Fruit fly (Drosophila melanogaster) S2 (cell line): ENCODE measurements around the gene CG8142.
"Not testable (repeated sequence)": the region's sequence is repeated elsewhere in the genome, so short reads cannot be mapped to it uniquely, and the experiment has no call there.

Experiments
- CG8478 ChIP-seq: fragments of >200 bp; optimal IDR thresholded peaks from 2 replicates; lab custom pipeline; 2018
- CTCF ChIP-seq, 2 experiments: fragments of >200 bp; optimal IDR thresholded peaks; 2 replicates each; lab custom pipeline; 2018

The CG8142 gene

DNA sequence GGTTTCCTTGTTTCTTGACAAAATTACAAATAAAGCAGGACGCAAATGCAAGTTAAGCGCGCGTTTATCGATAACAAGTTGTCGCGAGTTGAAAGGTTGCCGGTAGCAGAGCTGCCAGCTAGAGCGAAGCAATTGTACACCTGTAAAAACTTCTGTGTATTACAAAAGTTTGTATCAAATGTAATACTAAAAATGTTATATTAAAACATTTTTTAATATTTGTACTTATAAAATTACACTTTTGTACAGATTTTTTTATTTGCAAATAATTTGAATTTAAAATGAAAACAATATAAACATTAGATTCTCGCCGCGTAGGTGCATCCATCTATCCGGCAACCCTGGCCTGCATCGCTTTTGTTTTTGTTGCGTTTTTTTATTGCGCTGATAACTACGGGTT is at the start of gene CG8142, which contains the start of gene Ucp4A:
Gene CG8142, minus strand, starts transcription at position 82 of the 400 bp plus-strand sequence.
Gene Ucp4A, plus strand, starts transcription at position 327 of the 400 bp plus-strand sequence.
- TF ChIP-seq CTCF (optimal IDR thresholded peaks at IDR 0.05; lab: Kevin White, UChicago) (no peak), CG8478 (lab: Kevin White, UChicago) (no peak)

DNA sequence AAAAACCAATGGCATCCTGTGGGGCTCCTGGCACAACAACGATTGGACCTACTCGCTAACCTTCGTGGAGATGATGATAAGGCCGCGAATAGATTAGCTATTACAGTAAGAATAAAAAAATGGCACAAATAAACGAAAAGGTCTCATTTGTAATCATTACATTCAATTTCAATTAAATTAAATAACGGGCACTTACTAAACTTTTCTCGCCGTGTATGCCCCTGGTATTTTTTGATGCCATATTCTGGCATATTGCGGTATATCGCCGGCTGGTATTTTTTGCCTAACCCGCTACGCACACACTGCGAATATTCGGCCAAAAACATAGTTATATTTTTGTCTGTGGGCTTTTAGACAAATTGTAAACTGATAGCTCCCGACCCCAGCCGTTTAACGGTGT is 44.7 kb upstream of the CG8142 start, which contains the start of gene Gss1:
Gene Gss1, plus strand, starts transcription at position 301 of the 400 bp plus-strand sequence.
- TF ChIP-seq CG8478 (lab: Kevin White, UChicago); CTCF (optimal IDR thresholded peaks at IDR 0.05; lab: Kevin White, UChicago): not testable (repeated sequence)

DNA sequence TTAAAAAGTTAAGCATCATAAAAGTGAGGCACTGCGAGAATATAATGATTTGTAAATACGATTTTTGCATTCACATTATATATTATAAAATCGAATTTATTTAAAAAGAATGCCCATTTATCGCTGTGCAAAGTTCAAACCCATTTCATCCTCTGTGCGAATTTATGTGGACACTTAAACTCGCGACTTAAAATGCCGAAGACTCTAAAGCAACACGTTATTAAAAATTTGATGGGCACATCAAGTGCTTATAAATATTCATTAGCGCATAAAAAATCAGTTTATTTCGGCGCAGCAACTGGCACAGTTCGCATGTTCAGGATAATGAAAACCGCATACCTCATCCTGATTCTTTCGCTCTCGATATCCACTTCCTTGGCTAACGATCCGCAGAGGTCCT is 43.4 kb upstream of the CG8142 start, which contains the start of gene CG6788:
Gene CG6788, plus strand, starts transcription at position 301 of the 400 bp plus-strand sequence.
- TF ChIP-seq CG8478 (lab: Kevin White, UChicago) (no peak), CTCF (optimal IDR thresholded peaks at IDR 0.05; lab: Kevin White, UChicago) (no peak)

DNA sequence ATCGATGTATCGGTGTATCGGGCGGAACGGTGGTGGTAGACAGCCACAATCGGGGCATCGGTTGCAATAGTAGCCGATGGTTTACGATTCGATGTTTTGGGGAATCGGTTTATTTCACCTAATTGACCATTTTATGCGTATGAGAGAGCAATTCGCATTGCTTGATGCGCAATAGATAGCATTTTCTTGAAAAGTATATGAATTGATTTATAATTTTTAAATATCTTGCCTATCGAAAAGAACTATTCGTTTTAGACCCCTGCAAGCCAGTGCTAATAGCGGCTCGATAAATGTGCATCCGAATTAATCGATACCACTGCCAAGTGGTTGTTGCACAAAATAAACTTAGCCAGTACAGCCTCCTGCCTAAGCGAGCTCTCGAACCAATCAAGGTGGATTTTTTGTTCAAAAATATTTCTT is 42.7 kb upstream of the CG8142 start, which contains the start of gene mnb:
Gene mnb, minus strand, starts transcription at position 15 of the 420 bp plus-strand sequence.
- TF ChIP-seq CTCF (optimal IDR thresholded peaks at IDR 0.05; lab: Kevin White, UChicago) (peak; percentile 24 to 58), CG8478 (lab: Kevin White, UChicago) (no peak)

DNA sequence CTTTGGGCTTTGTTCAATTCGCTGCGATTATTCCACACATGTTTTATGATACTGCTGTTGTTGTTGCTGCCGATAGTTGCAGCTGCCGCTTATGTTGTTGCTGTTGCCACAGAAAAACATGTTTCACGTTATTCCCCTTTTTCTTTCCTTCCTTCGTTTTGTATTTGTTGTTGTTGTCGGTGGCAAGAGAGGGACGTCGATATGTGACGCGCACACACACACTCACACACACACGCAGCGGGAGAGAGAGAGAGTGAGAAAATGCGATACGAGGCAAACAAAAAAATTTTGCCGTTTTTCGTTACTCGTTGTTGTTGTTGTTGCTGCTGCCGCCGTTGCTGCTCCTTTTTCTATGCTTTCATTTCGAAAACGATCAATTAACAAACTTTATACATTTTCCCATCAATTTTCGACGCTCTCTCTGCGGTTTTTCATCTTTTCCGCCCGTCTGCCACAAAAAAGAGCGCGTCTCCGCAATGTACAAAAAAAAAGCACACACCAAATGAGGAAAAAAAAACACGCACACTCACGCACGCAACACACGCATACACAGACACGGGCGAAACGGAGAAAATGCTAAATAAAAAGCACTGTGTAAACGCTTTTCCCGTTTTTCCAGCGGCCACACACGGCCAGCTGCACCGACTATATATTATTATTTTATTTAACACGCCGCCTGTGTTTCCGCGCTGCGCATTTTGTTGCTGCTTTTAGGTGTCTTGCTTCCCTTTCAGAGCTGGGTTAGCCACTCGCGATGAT is 42.1 kb upstream of the CG8142 start:
- TF ChIP-seq CG8478 (lab: Kevin White, UChicago) (no peak), CTCF (optimal IDR thresholded peaks at IDR 0.05; lab: Kevin White, UChicago) (no peak)

DNA sequence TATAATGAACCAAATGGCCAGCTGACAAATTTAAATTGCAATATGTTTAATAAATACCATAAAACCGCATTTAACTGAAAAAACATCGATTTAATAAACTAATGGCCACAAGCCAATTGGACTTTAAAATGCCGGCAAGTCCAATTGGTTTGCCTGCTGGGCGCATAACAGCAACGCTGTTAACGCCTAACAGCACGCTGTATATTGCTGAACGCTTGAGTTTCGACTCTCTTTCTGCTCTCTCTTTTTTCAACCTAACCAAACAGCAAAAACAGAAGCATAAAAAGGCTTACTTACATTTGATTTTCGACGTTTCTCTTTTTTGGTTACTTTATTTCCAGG is 41.6 kb upstream of the CG8142 start:
- TF ChIP-seq CG8478 (lab: Kevin White, UChicago) (no peak), CTCF (optimal IDR thresholded peaks at IDR 0.05; lab: Kevin White, UChicago) (no peak)

DNA sequence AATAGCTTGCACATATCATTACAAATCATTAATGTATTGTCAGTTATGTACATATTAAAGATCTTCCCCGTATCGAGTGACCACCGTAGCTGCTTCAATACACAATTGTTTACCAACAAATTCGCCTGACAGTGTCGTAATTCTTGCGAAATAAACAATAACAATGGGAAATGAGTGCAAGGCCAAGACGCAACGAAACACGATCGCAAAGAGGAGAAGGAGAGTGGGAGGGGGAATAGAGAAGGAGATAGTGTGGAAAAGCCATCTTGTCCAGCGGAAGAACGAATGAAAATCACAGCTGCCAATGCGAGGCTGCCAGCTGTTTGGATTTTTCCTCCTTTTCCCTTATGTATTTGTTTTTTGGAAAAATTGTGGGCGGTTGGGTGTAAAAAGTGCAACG is 40.8 kb upstream of the CG8142 start:
- TF ChIP-seq CTCF (optimal IDR thresholded peaks at IDR 0.05; lab: Kevin White, UChicago) (peak in 1 of 2 experiments; percentile 3), CG8478 (lab: Kevin White, UChicago) (no peak)

DNA sequence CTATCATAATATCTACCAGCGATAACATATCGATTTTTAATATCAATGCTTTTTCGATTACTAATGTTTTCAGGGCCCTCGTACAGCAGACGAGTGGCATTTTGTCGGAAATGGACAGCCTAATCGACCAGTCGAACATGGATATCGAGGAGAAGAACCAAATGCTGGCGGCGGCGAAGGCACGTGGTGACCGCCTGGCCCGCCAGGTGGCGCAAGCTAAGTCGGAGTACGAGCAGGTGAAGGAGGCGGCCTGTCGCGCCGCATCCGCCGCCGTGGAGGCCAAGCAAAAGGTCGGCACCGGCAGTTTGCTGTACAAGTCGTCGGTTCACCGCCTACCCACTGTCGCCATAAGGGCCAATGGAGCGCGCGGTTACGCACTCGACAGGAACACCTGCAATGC is 40.1 kb upstream of the CG8142 start:
- TF ChIP-seq CTCF (optimal IDR thresholded peaks at IDR 0.05; lab: Kevin White, UChicago) (peak; percentile 84 to 87), CG8478 (lab: Kevin White, UChicago) (no peak)

DNA sequence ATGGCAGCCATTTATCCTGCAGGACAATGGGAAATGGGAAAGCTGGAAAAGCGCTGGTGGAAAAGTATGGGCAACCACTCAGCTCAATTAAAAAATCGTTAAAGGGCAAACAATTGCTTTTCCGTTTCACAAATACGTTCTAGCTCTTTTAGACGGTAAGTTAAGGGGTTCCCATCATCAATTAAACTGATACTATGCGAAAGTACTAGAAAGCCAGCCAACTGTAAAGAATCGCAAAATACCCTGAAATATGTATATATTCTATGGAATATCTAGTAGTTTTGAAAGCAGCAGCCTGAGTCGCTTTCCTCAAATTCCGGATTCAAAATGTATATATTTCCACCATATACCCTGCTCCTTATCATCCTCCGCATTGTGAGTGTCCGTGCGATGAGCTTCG is 38.9 kb upstream of the CG8142 start, which contains the start of gene CG12985:
Gene CG12985, plus strand, starts transcription at position 301 of the 400 bp plus-strand sequence.
- TF ChIP-seq CG8478 (lab: Kevin White, UChicago) (no peak), CTCF (optimal IDR thresholded peaks at IDR 0.05; lab: Kevin White, UChicago) (no peak)

DNA sequence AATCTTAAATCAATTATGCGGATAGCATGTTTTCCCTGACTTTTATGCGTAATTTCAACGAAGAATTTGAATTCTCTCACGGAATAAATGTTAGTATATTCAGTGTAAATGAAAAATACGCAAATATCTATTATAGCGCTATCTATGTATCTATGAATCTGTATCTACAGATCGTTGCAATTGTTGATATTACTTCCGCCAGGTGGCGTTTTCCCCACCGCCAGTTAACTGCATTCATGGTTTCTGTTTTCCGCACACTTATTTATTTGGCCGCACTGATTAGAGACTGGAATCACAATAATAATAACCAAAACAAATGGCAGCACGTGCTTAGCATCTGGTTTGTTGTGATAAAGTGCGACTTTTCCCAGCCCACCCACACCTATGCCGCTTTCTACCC is 38.3 kb upstream of the CG8142 start:
- TF ChIP-seq CTCF (optimal IDR thresholded peaks at IDR 0.05; lab: Kevin White, UChicago) = peak; percentile 74 to 76
- TF ChIP-seq CG8478 (lab: Kevin White, UChicago) = no peak

DNA sequence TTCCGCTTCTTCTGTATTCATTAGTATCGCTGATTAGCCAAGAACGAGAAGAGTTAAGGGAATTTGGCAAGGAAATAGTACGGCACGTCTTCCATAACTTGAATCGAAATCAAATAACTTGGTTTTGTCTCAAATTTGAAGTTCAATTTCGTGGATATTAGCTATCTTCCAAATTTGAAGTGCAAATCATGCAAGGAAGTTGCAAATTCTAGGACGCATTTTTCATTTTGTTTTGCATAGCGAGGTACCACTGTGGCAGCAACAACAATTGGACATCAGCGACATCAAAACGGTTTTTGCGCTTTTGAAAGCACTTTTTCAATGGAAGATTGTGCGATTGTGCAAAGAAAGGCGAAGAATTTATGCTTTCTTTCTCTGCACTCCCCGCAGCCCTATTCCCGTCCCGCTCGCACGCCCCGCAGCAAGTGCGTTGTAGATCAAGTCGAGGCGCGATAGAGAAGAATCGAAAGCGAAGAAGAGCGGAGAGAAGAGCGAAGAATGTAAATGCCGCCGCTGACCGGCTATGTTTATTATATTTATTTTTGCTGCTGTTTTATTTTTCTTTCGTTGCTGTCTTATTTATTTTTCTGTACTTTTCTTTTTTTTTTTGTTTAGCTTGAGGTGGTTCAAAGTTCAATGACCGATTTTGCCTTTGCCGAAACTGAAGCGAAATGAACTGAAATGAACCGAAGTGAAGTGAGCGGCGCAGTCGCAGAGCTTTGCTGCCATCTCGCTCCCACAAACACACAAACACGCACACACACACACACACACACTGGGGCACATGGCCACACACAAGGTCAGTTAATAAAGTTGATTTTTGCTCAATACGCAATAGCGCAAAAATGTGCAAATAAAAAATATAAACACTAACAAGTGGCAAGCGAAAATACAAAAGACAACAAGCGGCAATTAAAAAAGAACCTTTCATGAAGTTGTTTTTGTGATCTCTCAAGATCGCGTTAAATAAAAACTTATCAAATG is 36.9 kb upstream of the CG8142 start:
- no peak for TF ChIP-seq CG8478 (lab: Kevin White, UChicago)
- no peak for TF ChIP-seq CTCF (optimal IDR thresholded peaks at IDR 0.05; lab: Kevin White, UChicago)

DNA sequence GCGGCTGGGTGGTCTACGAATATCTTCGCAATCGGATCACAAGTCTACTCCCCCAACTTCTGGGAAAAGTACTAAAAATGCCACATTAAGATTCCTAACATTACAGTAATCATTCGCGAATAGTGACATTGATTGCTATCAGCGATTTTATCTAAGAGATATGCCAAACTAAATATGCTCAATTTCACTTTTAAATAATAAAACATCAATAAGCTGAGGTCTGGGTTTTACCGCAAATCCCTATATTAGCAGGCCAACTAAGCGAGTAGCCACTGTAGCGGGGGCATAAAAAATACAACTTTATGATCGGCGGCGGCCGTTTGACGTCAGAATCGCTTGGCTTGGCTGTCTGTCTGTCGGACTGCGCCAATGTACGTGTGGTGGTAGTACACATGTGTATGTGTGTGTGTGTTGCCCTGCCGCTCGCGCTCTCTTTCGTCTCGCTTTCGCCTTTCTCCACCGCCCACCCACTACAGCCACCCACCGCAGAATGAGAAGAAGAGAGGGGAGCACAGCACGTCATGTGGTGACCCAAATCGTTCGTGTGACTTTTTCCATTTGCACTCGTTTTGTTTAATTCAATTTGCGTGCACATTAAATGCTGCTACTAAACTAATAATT is 35.9 kb upstream of the CG8142 start:
- no peak for TF ChIP-seq CG8478 (lab: Kevin White, UChicago)
- TF ChIP-seq CTCF (optimal IDR thresholded peaks at IDR 0.05; lab: Kevin White, UChicago) = no peak

DNA sequence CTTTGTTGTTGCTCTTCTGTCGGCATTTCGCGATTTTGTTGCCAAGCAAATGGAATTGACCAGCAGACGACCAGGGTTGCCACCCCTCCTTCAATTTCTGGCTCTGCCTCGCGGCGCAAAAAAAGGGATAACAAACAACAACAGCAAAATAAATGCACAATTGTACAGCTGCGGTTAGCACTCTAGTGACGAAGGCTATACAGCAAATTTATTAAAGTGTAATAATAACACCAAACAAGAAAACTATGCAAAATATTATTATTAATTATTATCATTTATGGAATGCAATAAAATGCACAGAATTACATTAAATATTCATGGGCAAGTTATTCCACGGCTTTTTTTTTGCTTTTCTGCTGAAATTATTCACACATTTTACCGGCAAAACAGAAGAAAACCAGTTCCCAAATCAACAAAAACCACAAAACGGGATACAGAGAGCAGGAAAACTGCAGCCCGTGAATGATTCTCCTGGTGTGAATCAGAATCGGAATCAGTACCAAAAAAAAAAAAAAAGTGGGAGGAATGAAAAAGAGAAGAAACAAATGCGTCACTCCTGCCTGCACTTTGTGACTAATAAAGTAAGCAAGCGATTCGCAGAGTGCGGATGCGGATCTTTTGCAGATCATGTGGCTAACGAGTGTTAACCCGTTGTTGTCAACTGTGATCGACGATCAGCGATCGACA is 34.9 kb upstream of the CG8142 start:
- TF ChIP-seq CTCF (optimal IDR thresholded peaks at IDR 0.05; lab: Kevin White, UChicago) (no peak), CG8478 (lab: Kevin White, UChicago) (no peak)
